Worm (Caenorhabditis elegans) whole organism, L4 larva: ENCODE data around the gene clec-71.

ENCODE experiments used
- D1046.2 ChIP-seq: fragments of 200-800 bp; sonication (Bioruptor generic); IDR thresholded peaks from 2 replicates; pipeline ENCODE4 v1.3.6; 2022; ENCODE audit warnings: missing genetic modification characterization, missing compliant biosample characterization
- F26F4.8 ChIP-seq: fragments of 200-800 bp; sonication (Bioruptor generic); conservative IDR thresholded peaks from 2 replicates; pipeline ENCODE4 v1.3.6; 2022; ENCODE audit warnings: missing genetic modification characterization, missing compliant biosample characterization
- F44E2.7 ChIP-seq: fragments of 200-800 bp; sonication (Bioruptor generic); IDR thresholded peaks from 2 replicates; pipeline ENCODE4 v2.1.2; 2022; ENCODE audit warnings: missing genetic modification characterization, missing compliant biosample characterization
- T20F7.1 ChIP-seq: fragments of 200-800 bp; sonication (Bioruptor generic); optimal IDR thresholded peaks from 2 replicates; lab custom pipeline; 2018; ENCODE audit warnings: mild to moderate bottlenecking, missing genetic modification characterization, missing compliant biosample characterization
- Y105C5A.15 ChIP-seq: fragments of 200-800 bp; sonication (Bioruptor generic); IDR thresholded peaks from 2 replicates; pipeline ENCODE4 v1.3.6; 2022; ENCODE audit warnings: missing genetic modification characterization, missing compliant biosample characterization
- aly-2 ChIP-seq: sonication (generic microtip); optimal IDR thresholded peaks from 2 replicates; lab custom pipeline; 2018; ENCODE audit warnings: missing biosample characterization, missing genetic modification characterization
- attf-4 ChIP-seq: sonication (generic microtip); optimal IDR thresholded peaks from 3 replicates; lab custom pipeline; 2017; ENCODE audit warnings: missing biosample characterization, missing genetic modification characterization
- ceh-20 ChIP-seq: fragments of 200-800 bp; sonication (Bioruptor generic); IDR thresholded peaks from 2 replicates; pipeline ENCODE4 v1.3.6; 2022; ENCODE audit warnings: missing genetic modification reagents, missing genetic modification characterization, missing compliant biosample characterization
- ceh-44 ChIP-seq: fragments of 200-800 bp; sonication (Bioruptor generic); IDR thresholded peaks from 2 replicates; pipeline ENCODE4 v1.3.6; 2022; ENCODE audit warnings: missing genetic modification reagents, missing genetic modification characterization, missing compliant biosample characterization
- daf-12 ChIP-seq: fragments of 150-350 bp; optimal IDR thresholded peaks from 2 replicates; lab custom pipeline; 2014; ENCODE audit warnings: missing biosample characterization, missing genetic modification reagents, missing genetic modification characterization
- daf-19 ChIP-seq: fragments of 200-800 bp; sonication (Bioruptor generic); conservative IDR thresholded peaks from 2 replicates; pipeline ENCODE4 v1.3.6; 2022; ENCODE audit warnings: missing genetic modification characterization, missing compliant biosample characterization
- dmd-6 ChIP-seq: fragments of 200-800 bp; sonication (Bioruptor generic); IDR thresholded peaks from 2 replicates; pipeline ENCODE4 v1.3.6; 2022; ENCODE audit warnings: missing genetic modification reagents, missing genetic modification characterization, missing compliant biosample characterization
- duxl-1 ChIP-seq: sonication (generic microtip); optimal IDR thresholded peaks from 2 replicates; lab custom pipeline; 2016; ENCODE audit warnings: mild to moderate bottlenecking, missing genetic modification characterization, moderate library complexity, missing compliant biosample characterization; ENCODE audit not compliant: poor library complexity
- hlh-11 ChIP-seq: fragments of 200-800 bp; sonication (Bioruptor generic); optimal IDR thresholded peaks from 2 replicates; lab custom pipeline; 2018; ENCODE audit warnings: mild to moderate bottlenecking, missing genetic modification characterization, missing compliant biosample characterization
- hmg-1.1 ChIP-seq: fragments of 200-800 bp; sonication (Bioruptor generic); IDR thresholded peaks from 2 replicates; pipeline ENCODE4 v1.3.6; 2022; ENCODE audit warnings: missing genetic modification reagents, missing genetic modification characterization, missing compliant biosample characterization
- lin-13 ChIP-seq: fragments of 150-350 bp; optimal IDR thresholded peaks from 2 replicates; lab custom pipeline; 2014; ENCODE audit warnings: missing biosample characterization, missing genetic modification reagents, missing genetic modification characterization
- lin-15B ChIP-seq: fragments of 150-350 bp; sonication (generic microtip); optimal IDR thresholded peaks from 3 replicates; lab custom pipeline; 2014; ENCODE audit warnings: missing biosample characterization, missing genetic modification characterization
- lin-29 ChIP-seq: fragments of 200-800 bp; sonication (Bioruptor generic); IDR thresholded peaks from 2 replicates; pipeline ENCODE4 v1.3.6; 2022; ENCODE audit warnings: missing genetic modification reagents, missing genetic modification characterization, missing compliant biosample characterization
- mdl-1 ChIP-seq, 2 experiments: fragments of 150-350 bp in 1 of 2; sonication (generic microtip) in 1 of 2; optimal IDR thresholded peaks; 2 replicates each; lab custom pipeline; 2014 to 2017; ENCODE audit warnings: missing biosample characterization in 2 of 2, missing genetic modification characterization in 2 of 2
- mes-2 ChIP-seq: sonication (generic microtip); optimal IDR thresholded peaks from 2 replicates; lab custom pipeline; 2016; ENCODE audit warnings: missing genotype, mild to moderate bottlenecking, missing genetic modification characterization, missing compliant biosample characterization; ENCODE audit not compliant: poor library complexity, severe bottlenecking
- mxl-2 ChIP-seq: fragments of 200-800 bp; sonication (Bioruptor generic); conservative IDR thresholded peaks from 2 replicates; pipeline ENCODE4 v1.3.6; 2022; ENCODE audit warnings: missing genetic modification reagents, missing genetic modification characterization, missing compliant biosample characterization
- nhr-11 ChIP-seq: fragments of 150-350 bp; optimal IDR thresholded peaks from 2 replicates; lab custom pipeline; 2014; ENCODE audit warnings: missing biosample characterization, missing genetic modification characterization
- nhr-237 ChIP-seq: sonication (generic microtip); optimal IDR thresholded peaks from 2 replicates; lab custom pipeline; 2017; ENCODE audit warnings: missing biosample characterization, missing genetic modification characterization
- nhr-41 ChIP-seq: fragments of 200-800 bp; sonication (Bioruptor generic); IDR thresholded peaks from 2 replicates; pipeline ENCODE4 v1.3.6; 2022; ENCODE audit warnings: missing genetic modification reagents, missing genetic modification characterization, missing compliant biosample characterization
- nhr-76 ChIP-seq: fragments of 150-350 bp; optimal IDR thresholded peaks from 2 replicates; lab custom pipeline; 2014; ENCODE audit warnings: missing biosample characterization, missing genetic modification characterization
- rbr-2 ChIP-seq: sonication (generic microtip); optimal IDR thresholded peaks from 2 replicates; lab custom pipeline; 2016; ENCODE audit warnings: missing genotype, missing genetic modification characterization, missing compliant biosample characterization
- saeg-2 ChIP-seq: fragments of 200-800 bp; sonication (Bioruptor generic); IDR thresholded peaks from 2 replicates; pipeline ENCODE4 v1.3.6; 2022; ENCODE audit warnings: missing genetic modification reagents, missing genetic modification characterization, missing compliant biosample characterization
- tra-1 ChIP-seq: fragments of 200-800 bp; sonication (Bioruptor generic); IDR thresholded peaks from 2 replicates; pipeline ENCODE4 v1.3.6; 2022; ENCODE audit warnings: missing genetic modification reagents, missing genetic modification characterization, missing compliant biosample characterization
- unc-130 ChIP-seq: sonication (generic microtip); optimal IDR thresholded peaks from 2 replicates; lab custom pipeline; 2016; ENCODE audit warnings: missing genetic modification reagents, missing genetic modification characterization, missing compliant biosample characterization
- unc-62 ChIP-seq, 3 experiments: fragments of 150-350 bp in 1 of 3; sonication (generic microtip); optimal IDR thresholded peaks in 2 of 3; peaks in 1 of 3; 1 replicate in 1 of 3; 2 replicates in 2 of 3; lab custom pipeline; 2014 to 2017; ENCODE audit warnings: missing biosample characterization in 3 of 3, missing genetic modification characterization in 3 of 3, missing genetic modification reagents in 3 of 3, missing genotype in 1 of 3
- vab-7 ChIP-seq: fragments of 200-800 bp; sonication (Bioruptor generic); IDR thresholded peaks from 2 replicates; pipeline ENCODE4 v1.3.6; 2022; ENCODE audit warnings: missing genetic modification reagents, missing genetic modification characterization, missing compliant biosample characterization
- zag-1 ChIP-seq: fragments of 150-350 bp; optimal IDR thresholded peaks from 2 replicates; lab custom pipeline; 2014; ENCODE audit warnings: missing biosample characterization, missing genetic modification characterization
- zfp-3 ChIP-seq: fragments of 200-800 bp; sonication (Bioruptor generic); conservative IDR thresholded peaks from 2 replicates; pipeline ENCODE4 v1.3.6; 2022; ENCODE audit warnings: missing genetic modification reagents, missing genetic modification characterization, missing compliant biosample characterization
- zip-11 ChIP-seq: fragments of 200-800 bp; sonication (Bioruptor generic); IDR thresholded peaks from 2 replicates; pipeline ENCODE4 v1.3.6; 2022; ENCODE audit warnings: missing genetic modification characterization, missing compliant biosample characterization
- zip-2 ChIP-seq: fragments of 150-350 bp; optimal IDR thresholded peaks from 2 replicates; lab custom pipeline; 2014; ENCODE audit warnings: missing biosample characterization, missing genetic modification characterization

The clec-71 gene

ce11 chrIV:3899719-3900554 is 37.3 kb upstream of the clec-71 start, which contains the start of gene srz-62 (continued):
- TF ChIP-seq lin-29 (no peak), nhr-41 (GFP tag; lab: Robert Waterston, UW) (no peak), daf-19 (GFP tag; lab: Robert Waterston, UW) (no peak), vab-7 (GFP tag; lab: Robert Waterston, UW) (no peak), T20F7.1 (peak; percentile 53), mdl-1 (tag; optimal IDR thresholded peaks at IDR 0.05; lab: Kevin White, UChicago) (peak in 1 of 2 experiments; percentile 70), F26F4.8 (GFP tag; lab: Robert Waterston, UW) (no peak), tra-1 (GFP tag; lab: Robert Waterston, UW) (peak; percentile 95), attf-4 (tag; lab: Kevin White, UChicago) (no peak), mxl-2 (no peak), nhr-237 (tag; lab: Kevin White, UChicago) (no peak), F44E2.7 (GFP tag; lab: Robert Waterston, UW) (no peak)
- TF ChIP-seq, all 104 proteins: peak for 21

- no peak for TF ChIP-seq zag-1
- TF ChIP-seq zip-11 (GFP tag; lab: Robert Waterston, UW), result no peak
- no peak for TF ChIP-seq nhr-76 (tag; lab: Kevin White, UChicago)
- no peak for TF ChIP-seq Y105C5A.15 (GFP tag; lab: Robert Waterston, UW)
- TF ChIP-seq unc-130 (GFP tag; lab: Kevin White, UChicago), result no peak
- no peak for TF ChIP-seq zfp-3
- TF ChIP-seq nhr-237 (tag; lab: Kevin White, UChicago), result no peak
- no peak for TF ChIP-seq nhr-11 (tag; lab: Kevin White, UChicago)
- no peak for TF ChIP-seq ceh-44 (GFP tag; lab: Robert Waterston, UW)
Measured at ce11 chrIV:3902955-3903354, 34.3 kb upstream of the clec-71 start, which contains the start of gene F56D6.6. F56D6.6 (plus strand) TSS chrIV:3903255.

ce11 chrIV:3904620-3905019 is 32.6 kb upstream of the clec-71 start, which contains the start of gene F56D6.21:
F56D6.21 (plus strand) TSS chrIV:3904920.
- TF ChIP-seq mes-2 (tag; lab: Kevin White, UChicago), result no peak
- no peak for TF ChIP-seq zip-2 (tag; lab: Kevin White, UChicago)
- no peak for TF ChIP-seq ceh-20 (GFP tag; lab: Robert Waterston, UW)
- no peak for TF ChIP-seq D1046.2 (GFP tag; lab: Robert Waterston, UW)
- TF ChIP-seq lin-13 (GFP tag; lab: Kevin White, UChicago), result no peak
- TF ChIP-seq hmg-1.1 (GFP tag; lab: Robert Waterston, UW), result no peak
- TF ChIP-seq duxl-1, result no peak
- no peak for TF ChIP-seq lin-15B (tag; lab: Kevin White, UChicago)
- TF ChIP-seq unc-62 (GFP tag; optimal IDR thresholded peaks at IDR 0.05 in 1 of 2; lab: Kevin White, UChicago), result no peak
- no peak for TF ChIP-seq unc-62 (tag; optimal IDR thresholded peaks at IDR 0.05; lab: Kevin White, UChicago)
- TF ChIP-seq, all 104 proteins: peak for 0

ce11 chrIV:3906393-3906792 is 30.9 kb upstream of the clec-71 start, which contains the start of gene F56D6.11:
F56D6.11 (minus strand) TSS chrIV:3906493.
- TF ChIP-seq dmd-6 (GFP tag; lab: Robert Waterston, UW) (no peak), unc-130 (GFP tag; lab: Kevin White, UChicago) (no peak), ceh-44 (GFP tag; lab: Robert Waterston, UW) (no peak), nhr-237 (tag; lab: Kevin White, UChicago) (no peak), daf-12 (no peak), nhr-11 (tag; lab: Kevin White, UChicago) (no peak), zip-11 (GFP tag; lab: Robert Waterston, UW) (no peak), Y105C5A.15 (GFP tag; lab: Robert Waterston, UW) (no peak), nhr-76 (tag; lab: Kevin White, UChicago) (no peak), zip-2 (tag; lab: Kevin White, UChicago) (no peak), rbr-2 (tag; lab: Kevin White, UChicago) (no peak), saeg-2 (GFP tag; lab: Robert Waterston, UW) (no peak), aly-2 (tag; lab: Kevin White, UChicago) (no peak), hlh-11 (tag; lab: Kevin White, UChicago) (no peak)
